Fruit fly (Drosophila melanogaster): ENCODE results near the gene Gr23a.

dm6 chr2L:2664762-2665161, 4.9 kb upstream of the Gr23a start, which contains the start of gene Trf4:
- TF ChIP-seq Deaf1 (tag; optimal IDR thresholded peaks at IDR 0.05): no peak
- no peak for TF ChIP-seq Dad (GFP tag; optimal IDR thresholded peaks at IDR 0.05)
- no peak for TF ChIP-seq bowl (GFP tag; IDR thresholded peaks at IDR 0.05)
- TF ChIP-seq cwo (GFP tag; optimal IDR thresholded peaks at IDR 0.05): no peak
- TF ChIP-seq az2 (GFP tag; optimal IDR thresholded peaks at IDR 0.05): no peak

All from whole organism, embryonic.